Fruit fly (Drosophila melanogaster) Kc167 (cell line): Measurements from ENCODE around the gene Rsf1.

ENCODE experiments used
- Sin3A ChIP-seq: fragments of >200 bp; optimal IDR thresholded peaks from 2 replicates; lab custom pipeline; 2018; ENCODE audit warnings: missing external identifiers
- h ChIP-seq: fragments of >200 bp; optimal IDR thresholded peaks from 3 replicates; lab custom pipeline; 2018; ENCODE audit warnings: missing external identifiers

- no peak for TF ChIP-seq Sin3A
- TF ChIP-seq h (lab: Kevin White, UChicago), result no peak
Observed at dm6 chr2L:10278658-10279057, 15.3 kb upstream of the Rsf1 start, which contains the start of gene Utx.
